Worm (Caenorhabditis elegans): ENCODE measurements around the gene tmc-1.

The tmc-1 gene

ce11 chrX:1209096-1209495, 47.1 kb downstream of the tmc-1 start, which contains the start of gene C46H3.1:
TSS of gene C46H3.1 (plus strand) at chrX:1209396.
- TF ChIP-seq tab-1 (GFP tag; IDR thresholded peaks at IDR 0.05): no peak
- TF ChIP-seq cog-1 (tag; optimal IDR thresholded peaks at IDR 0.05): no peak
- TF ChIP-seq ref-1 (GFP tag; conservative IDR thresholded peaks at IDR 0.05): no peak
- no peak for TF ChIP-seq klf-2 (GFP tag; conservative IDR thresholded peaks at IDR 0.05)
- no peak for TF ChIP-seq ztf-29 (GFP tag; IDR thresholded peaks at IDR 0.05)
- no peak for TF ChIP-seq T22C8.4 (GFP tag; IDR thresholded peaks at IDR 0.05)

- TF ChIP-seq tab-1 (GFP tag; IDR thresholded peaks at IDR 0.05): no peak
- no peak for TF ChIP-seq cog-1 (tag; optimal IDR thresholded peaks at IDR 0.05)
- TF ChIP-seq T22C8.4 (GFP tag; IDR thresholded peaks at IDR 0.05): no peak
- TF ChIP-seq klf-2 (GFP tag; conservative IDR thresholded peaks at IDR 0.05): no peak
- TF ChIP-seq med-1 (GFP tag; optimal IDR thresholded peaks at IDR 0.05; ENCODE audit: insufficient read depth): no peak
- no peak for TF ChIP-seq ref-1 (GFP tag; conservative IDR thresholded peaks at IDR 0.05)
- no peak for TF ChIP-seq ztf-29 (GFP tag; IDR thresholded peaks at IDR 0.05)
- no peak for TF ChIP-seq flt-1 (GFP tag; IDR thresholded peaks at IDR 0.05)
- TF ChIP-seq ztf-23 (GFP tag; IDR thresholded peaks at IDR 0.05): no peak
These were observed 51.1 kb downstream of the tmc-1 start for ce11 chrX:1213136-1213535.

ce11 chrX:1216833-1217232, 54.8 kb downstream of the tmc-1 start:
- no peak for TF ChIP-seq tab-1 (GFP tag; IDR thresholded peaks at IDR 0.05)
- TF ChIP-seq klf-2 (GFP tag; conservative IDR thresholded peaks at IDR 0.05): no peak
- TF ChIP-seq flt-1 (GFP tag; IDR thresholded peaks at IDR 0.05): no peak
- no peak for TF ChIP-seq T22C8.4 (GFP tag; IDR thresholded peaks at IDR 0.05)
- TF ChIP-seq med-1 (GFP tag; optimal IDR thresholded peaks at IDR 0.05; ENCODE audit: insufficient read depth): no peak
- no peak for TF ChIP-seq ref-1 (GFP tag; conservative IDR thresholded peaks at IDR 0.05)
- TF ChIP-seq cog-1 (tag; optimal IDR thresholded peaks at IDR 0.05): no peak
- TF ChIP-seq ztf-23 (GFP tag; IDR thresholded peaks at IDR 0.05): no peak
- TF ChIP-seq ztf-29 (GFP tag; IDR thresholded peaks at IDR 0.05): no peak

ce11 chrX:1218457-1218856, 56.5 kb downstream of the tmc-1 start:
- TF ChIP-seq T22C8.4 (GFP tag; IDR thresholded peaks at IDR 0.05) (no peak), ref-1 (GFP tag; conservative IDR thresholded peaks at IDR 0.05) (no peak), med-1 (GFP tag; optimal IDR thresholded peaks at IDR 0.05; ENCODE audit: insufficient read depth) (no peak), ztf-23 (GFP tag; IDR thresholded peaks at IDR 0.05) (no peak), cog-1 (tag; optimal IDR thresholded peaks at IDR 0.05) (no peak), ztf-29 (GFP tag; IDR thresholded peaks at IDR 0.05) (no peak), flt-1 (GFP tag; IDR thresholded peaks at IDR 0.05) (no peak), klf-2 (GFP tag; conservative IDR thresholded peaks at IDR 0.05) (no peak), tab-1 (GFP tag; IDR thresholded peaks at IDR 0.05) (no peak)

ce11 chrX:1222391-1222790, 60.4 kb downstream of the tmc-1 start:
- TF ChIP-seq T22C8.4 (GFP tag; IDR thresholded peaks at IDR 0.05) (peak; percentile 48; the same call in 1 of the 2 replicates), cog-1 (tag; optimal IDR thresholded peaks at IDR 0.05) (no peak)

ce11 chrX:1223089-1223488, 61.1 kb downstream of the tmc-1 start:
- TF ChIP-seq ztf-23 (GFP tag; IDR thresholded peaks at IDR 0.05) (no peak), T22C8.4 (GFP tag; IDR thresholded peaks at IDR 0.05) (no peak), med-1 (GFP tag; optimal IDR thresholded peaks at IDR 0.05; ENCODE audit: insufficient read depth) (no peak), tab-1 (GFP tag; IDR thresholded peaks at IDR 0.05) (no peak), ztf-29 (GFP tag; IDR thresholded peaks at IDR 0.05) (no peak), flt-1 (GFP tag; IDR thresholded peaks at IDR 0.05) (no peak), cog-1 (tag; optimal IDR thresholded peaks at IDR 0.05) (no peak), klf-2 (GFP tag; conservative IDR thresholded peaks at IDR 0.05) (no peak)

- no peak for TF ChIP-seq ref-1 (GFP tag; conservative IDR thresholded peaks at IDR 0.05)
- 0 out of 2 replicates have a peak, but pooled peaks have one; percentile 59 for TF ChIP-seq flt-1 (GFP tag; IDR thresholded peaks at IDR 0.05)
- TF ChIP-seq ztf-23 (GFP tag; IDR thresholded peaks at IDR 0.05): 0 out of 2 replicates have a peak, but pooled peaks have one; percentile 10
- TF ChIP-seq tab-1 (GFP tag; IDR thresholded peaks at IDR 0.05): 0 out of 2 replicates have a peak, but pooled peaks have one; percentile 43
These were observed 61.8 kb downstream of the tmc-1 start for ce11 chrX:1223841-1224240.
